Fruit fly (Drosophila melanogaster): ENCODE data around the gene lmgA.
A peak's percentile ranks its signal among the peaks of the same experiment; 100 is the strongest.

lmgA gene

DNA sequence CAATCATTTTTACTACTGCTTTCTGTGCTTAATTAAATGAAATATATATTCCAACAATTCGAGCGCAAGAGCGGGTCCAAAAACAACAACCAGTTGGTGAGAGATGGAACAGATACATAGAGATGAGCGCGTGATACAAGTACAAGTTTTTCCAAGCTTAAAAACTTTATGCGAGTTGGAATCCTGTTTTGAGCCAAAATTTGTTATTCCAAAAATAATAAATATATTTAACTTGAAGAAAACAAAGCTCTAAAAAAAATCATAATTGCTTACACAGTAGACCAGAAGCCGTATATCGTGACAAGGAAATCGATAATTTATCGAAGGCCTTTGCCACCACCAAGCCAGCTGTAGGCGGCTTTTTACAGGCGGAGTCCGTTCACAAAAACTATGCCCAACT is 13.7 kb downstream of the lmgA start, which contains the start of the genes CG13097 and PIG-U (continued):
- TF ChIP-seq NK7.1 (GFP tag; optimal IDR thresholded peaks at IDR 0.05): peak; percentile 52
- TF ChIP-seq CG31365 (tag; optimal IDR thresholded peaks at IDR 0.05): no peak
- peak; percentile 78 for TF ChIP-seq zen (tag; optimal IDR thresholded peaks at IDR 0.05)
- TF ChIP-seq CG11093 (GFP tag; IDR thresholded peaks at IDR 0.05): no peak
- TF ChIP-seq CG30431 (GFP tag; optimal IDR thresholded peaks at IDR 0.05): no peak
- no peak for TF ChIP-seq D19A (tag; optimal IDR thresholded peaks at IDR 0.05)
- TF ChIP-seq mirr (GFP tag; optimal IDR thresholded peaks at IDR 0.05): peak; percentile 23
- TF ChIP-seq CG12659 (GFP tag; optimal IDR thresholded peaks at IDR 0.05): peak; percentile 79
- peak; percentile 44 for TF ChIP-seq crc (GFP tag; optimal IDR thresholded peaks at IDR 0.05)
- TF ChIP-seq pnt (GFP tag; optimal IDR thresholded peaks at IDR 0.05): peak; percentile 64
- TF ChIP-seq Stat92E (GFP tag; optimal IDR thresholded peaks at IDR 0.05): peak in 1 of 3 experiments; percentile 23
- no peak for TF ChIP-seq MTF-1 (GFP tag; optimal IDR thresholded peaks at IDR 0.05; ENCODE audit: borderline replicate concordance)
- peak; percentile 50 for TF ChIP-seq ttk (GFP tag; IDR thresholded peaks at IDR 0.05)
- peak; percentile 69 for TF ChIP-seq Bdp1 (GFP tag; optimal IDR thresholded peaks at IDR 0.05)
- TF ChIP-seq sim (GFP tag; IDR thresholded peaks at IDR 0.05): no peak
- peak; percentile 46 for TF ChIP-seq CG1529 (GFP tag; optimal IDR thresholded peaks at IDR 0.05)
- peak; percentile 92 for TF ChIP-seq CG3995 (GFP tag; optimal IDR thresholded peaks at IDR 0.05)
- TF ChIP-seq gro (GFP tag; optimal IDR thresholded peaks at IDR 0.05): peak; percentile 86
- TF ChIP-seq yki (optimal IDR thresholded peaks at IDR 0.05): no peak
- peak; percentile 50 for TF ChIP-seq CG16863 (GFP tag; optimal IDR thresholded peaks at IDR 0.05)
- TF ChIP-seq B-H1 (GFP tag; IDR thresholded peaks at IDR 0.05): peak; percentile 40; the same call in 2 of the 3 replicates
- no peak for TF ChIP-seq luna (GFP tag; optimal IDR thresholded peaks at IDR 0.05)
- TF ChIP-seq CG6175 (GFP tag; IDR thresholded peaks at IDR 0.05): 0 out of 3 replicates have a peak, but pooled peaks have one; percentile 41
- TF ChIP-seq ro (GFP tag; IDR thresholded peaks at IDR 0.05): no peak
- TF ChIP-seq CG4282 (GFP tag; optimal IDR thresholded peaks at IDR 0.05): no peak
- TF ChIP-seq CG1024 (GFP tag; IDR thresholded peaks at IDR 0.05): peak; percentile 50; the same call in 1 of the 2 replicates
- TF ChIP-seq nmo (GFP tag; optimal IDR thresholded peaks at IDR 0.05): peak; percentile 85
- TF ChIP-seq gsb-n (tag; optimal IDR thresholded peaks at IDR 0.05): no peak
- TF ChIP-seq kni (GFP tag; optimal IDR thresholded peaks at IDR 0.05): no peak
- no peak for TF ChIP-seq CG8478 (optimal IDR thresholded peaks at IDR 0.05)
- TF ChIP-seq Med (GFP tag): peak; percentile 96
- peak; percentile 84 for TF ChIP-seq CG9817 (tag; optimal IDR thresholded peaks at IDR 0.05)
- peak; percentile 39 for TF ChIP-seq da (GFP tag; optimal IDR thresholded peaks at IDR 0.05)
- peak; percentile 29 for TF ChIP-seq CG3838 (GFP tag; optimal IDR thresholded peaks at IDR 0.05)
- TF ChIP-seq CG3407 (GFP tag; optimal IDR thresholded peaks at IDR 0.05): peak; percentile 53
- peak; percentile 79 for TF ChIP-seq Opbp (GFP tag; IDR thresholded peaks at IDR 0.05; ENCODE audit: partially characterized antibody)
- TF ChIP-seq CG5180 (GFP tag; optimal IDR thresholded peaks at IDR 0.05): no peak
- peak; percentile 90 for TF ChIP-seq CG2712 (tag; optimal IDR thresholded peaks at IDR 0.05)
- TF ChIP-seq Fer2 (tag; optimal IDR thresholded peaks at IDR 0.05): peak; percentile 76
- TF ChIP-seq hth (optimal IDR thresholded peaks at IDR 0.05): no peak
- TF ChIP-seq her (GFP tag; optimal IDR thresholded peaks at IDR 0.05): no peak
- TF ChIP-seq Doc2 (GFP tag; IDR thresholded peaks at IDR 0.05): no peak
- TF ChIP-seq CG18764 (GFP tag; optimal IDR thresholded peaks at IDR 0.05): peak; percentile 76
- TF ChIP-seq CG9609 (GFP tag; optimal IDR thresholded peaks at IDR 0.05): peak; percentile 78
- peak; percentile 81 for TF ChIP-seq CG17328 (GFP tag; IDR thresholded peaks at IDR 0.05)
- peak; percentile 95 for TF ChIP-seq Ets65A (GFP tag)
- peak; percentile 94 for TF ChIP-seq BEAF-32 (GFP tag; optimal IDR thresholded peaks at IDR 0.05)
- no peak for TF ChIP-seq CG11723 (GFP tag; optimal IDR thresholded peaks at IDR 0.05)
- TF ChIP-seq jigr1 (GFP tag; IDR thresholded peaks at IDR 0.05): no peak
- peak; percentile 67 for TF ChIP-seq CG12744 (GFP tag; optimal IDR thresholded peaks at IDR 0.05)
- TF ChIP-seq insv (GFP tag; optimal IDR thresholded peaks at IDR 0.05): peak in 1 of 2 experiments; percentile 13
- peak; percentile 57 for TF ChIP-seq CG6813 (GFP tag; optimal IDR thresholded peaks at IDR 0.05)
